Fruit fly (Drosophila melanogaster) whole organism, wandering third instar larva: Measurements from ENCODE around the gene CG9547.

Experiments
- Dif ChIP-seq: fragments of 200-275, 200-300 bp; sonication (Bioruptor generic); optimal IDR thresholded peaks from 2 replicates; lab custom pipeline; 2018; ENCODE audit warnings: missing biosample characterization, missing genetic modification characterization; ENCODE audit not compliant: partially characterized antibody
- Jra ChIP-seq: sonication (Bioruptor generic); optimal IDR thresholded peaks from 2 replicates; lab custom pipeline; 2016; ENCODE audit warnings: missing biosample characterization, missing genetic modification characterization
- Sp1 ChIP-seq: fragments of 200-800 bp; sonication (Bioruptor generic); optimal IDR thresholded peaks from 3 replicates; lab custom pipeline; 2019; ENCODE audit warnings: missing biosample characterization, mild to moderate bottlenecking, missing genetic modification characterization, moderate library complexity
- ey ChIP-seq: fragments of 200-800 bp; sonication (Bioruptor generic); optimal IDR thresholded peaks from 2 replicates; lab custom pipeline; 2016; ENCODE audit warnings: missing biosample characterization, missing genetic modification characterization

DNA sequence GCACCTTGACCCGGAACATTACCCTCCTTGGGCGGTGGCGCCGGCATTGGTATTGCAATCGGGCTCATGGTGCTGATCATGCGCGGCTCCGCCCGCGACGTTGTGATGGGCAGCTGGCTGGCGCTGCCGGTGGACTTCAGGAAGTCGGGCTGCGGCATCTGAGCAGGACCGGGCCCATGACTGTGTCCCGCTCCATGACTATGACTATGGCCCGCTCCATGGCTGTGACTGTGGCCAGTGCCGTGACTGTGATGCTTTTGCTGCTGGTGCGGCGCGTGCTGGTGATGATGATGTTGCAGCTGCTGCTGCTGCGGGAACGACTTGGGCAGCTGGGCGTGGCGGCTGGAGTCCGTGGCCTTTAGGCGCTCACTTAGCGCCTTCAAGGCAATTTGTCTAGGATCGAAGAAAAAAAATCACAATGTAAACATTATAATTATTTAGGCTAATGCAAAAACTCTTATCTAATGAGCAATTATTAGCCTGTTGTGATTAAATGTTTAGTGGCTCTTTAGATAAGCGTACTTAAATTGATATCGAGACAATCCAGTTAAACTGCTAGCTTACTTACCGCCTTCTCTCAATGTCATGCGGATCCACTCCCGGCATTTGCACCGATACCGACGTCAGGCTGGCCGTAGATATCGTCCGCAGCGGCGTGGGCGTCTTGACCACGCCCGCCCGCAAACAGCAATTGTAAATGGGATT, 19.3 kb downstream of the CG9547 start:
- TF ChIP-seq Jra (GFP tag; lab: Kevin White, UChicago) (no peak), Sp1 (GFP tag; lab: Kevin White, UChicago) (no peak), ey (GFP tag; lab: Kevin White, UChicago) (no peak), Dif (no peak)
